Fruit fly (Drosophila melanogaster): Measurements from ENCODE around the gene CG5001.

CG5001 gene

DNA sequence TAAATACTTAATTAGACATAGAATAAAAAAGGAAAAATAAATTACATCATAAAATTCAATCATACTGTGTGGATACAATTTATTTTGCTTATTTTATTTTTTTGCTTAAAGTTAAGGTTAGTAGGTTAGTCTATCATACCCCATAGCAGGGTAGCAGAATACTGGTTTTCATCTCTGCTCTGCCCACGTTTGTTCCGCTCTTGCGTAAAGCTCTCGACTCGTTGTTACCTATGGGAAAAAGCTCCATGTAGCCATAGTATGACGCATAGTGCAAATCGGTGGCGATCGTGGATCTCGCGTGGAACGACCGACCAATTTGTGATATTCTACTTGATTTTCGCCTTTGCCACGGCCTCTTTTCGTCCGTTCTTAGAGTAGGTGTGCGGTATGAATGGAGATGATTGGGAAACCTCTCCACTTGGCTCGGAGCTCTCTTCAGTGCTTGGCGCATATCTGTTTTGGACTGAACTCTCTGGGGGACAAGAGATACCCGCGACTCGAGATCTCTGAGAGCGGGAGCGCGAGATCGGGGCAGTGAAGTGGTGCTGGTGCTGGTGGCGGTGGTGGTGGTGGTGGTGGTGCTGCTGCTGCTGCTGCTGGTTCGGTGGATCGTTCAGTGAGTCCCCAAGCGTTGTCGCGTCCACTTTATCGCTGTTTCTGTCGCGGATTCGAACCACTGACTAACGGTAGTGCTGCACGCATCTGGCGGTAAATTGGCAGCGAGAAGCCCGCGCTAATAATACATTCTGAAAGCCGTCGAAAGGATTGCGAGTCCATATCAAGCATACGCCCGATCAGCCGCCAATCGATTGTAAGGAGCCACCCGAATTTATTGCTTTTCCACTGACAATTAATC, at the start of gene CG5001 (continued):
- TF ChIP-seq Optix (GFP tag; IDR thresholded peaks at IDR 0.05): peak; percentile 7; the same call in 1 of the 3 replicates
- TF ChIP-seq CG9817 (tag; optimal IDR thresholded peaks at IDR 0.05): peak; percentile 79
- peak; percentile 86 for TF ChIP-seq nerfin-1 (tag; optimal IDR thresholded peaks at IDR 0.05)
- TF ChIP-seq dimm (GFP tag; IDR thresholded peaks at IDR 0.05): peak; percentile 39; the same call in 1 of the 2 replicates
- peak; percentile 87 for TF ChIP-seq ind (GFP tag; optimal IDR thresholded peaks at IDR 0.05)
- TF ChIP-seq btn (GFP tag; optimal IDR thresholded peaks at IDR 0.05): peak; percentile 25
- peak; percentile 46 for TF ChIP-seq Mad (GFP tag; optimal IDR thresholded peaks at IDR 0.05)
- TF ChIP-seq Opbp (GFP tag; IDR thresholded peaks at IDR 0.05; ENCODE audit: partially characterized antibody): no peak
- TF ChIP-seq ssp (GFP tag; IDR thresholded peaks at IDR 0.05): peak; percentile 72
- peak in 1 of 2 experiments; percentile 7 for TF ChIP-seq insv (GFP tag; optimal IDR thresholded peaks at IDR 0.05)
- TF ChIP-seq Dad (GFP tag; optimal IDR thresholded peaks at IDR 0.05): no peak
- peak; percentile 77 for TF ChIP-seq CG13624 (GFP tag; optimal IDR thresholded peaks at IDR 0.05)
- peak; percentile 28 for TF ChIP-seq Atf3 (GFP tag; optimal IDR thresholded peaks at IDR 0.05)
- TF ChIP-seq CG3281 (GFP tag; optimal IDR thresholded peaks at IDR 0.05): peak; percentile 81
- TF ChIP-seq CG1832 (GFP tag; optimal IDR thresholded peaks at IDR 0.05): no peak
- no peak for TF ChIP-seq corto (GFP tag; optimal IDR thresholded peaks at IDR 0.05)
- TF ChIP-seq en (GFP tag; optimal IDR thresholded peaks at IDR 0.05): peak; percentile 58
- peak; percentile 25 for TF ChIP-seq schlank (tag; optimal IDR thresholded peaks at IDR 0.05)
- TF ChIP-seq sens (GFP tag): peak; percentile 93
- no peak for TF ChIP-seq HLHmδ (GFP tag; optimal IDR thresholded peaks at IDR 0.05)
- peak; percentile 33 for TF ChIP-seq fu2 (GFP tag; optimal IDR thresholded peaks at IDR 0.05)
- TF ChIP-seq dmrt11E (tag; optimal IDR thresholded peaks at IDR 0.05): peak; percentile 58
- no peak for TF ChIP-seq CG3838 (GFP tag; optimal IDR thresholded peaks at IDR 0.05)
- TF ChIP-seq Mes4 (GFP tag; optimal IDR thresholded peaks at IDR 0.05): peak; percentile 58
- peak; percentile 66 for TF ChIP-seq CG6254 (GFP tag; optimal IDR thresholded peaks at IDR 0.05)
- peak; percentile 90 for TF ChIP-seq NFAT (GFP tag; IDR thresholded peaks at IDR 0.05)
- peak; percentile 89 for TF ChIP-seq gce (GFP tag; IDR thresholded peaks at IDR 0.05)
- no peak for TF ChIP-seq grn (GFP tag; optimal IDR thresholded peaks at IDR 0.05)
- peak in 1 of 3 experiments; percentile 75 for TF ChIP-seq lola (GFP tag; optimal IDR thresholded peaks at IDR 0.05)
- no peak for TF ChIP-seq pita (GFP tag; optimal IDR thresholded peaks at IDR 0.05)
- peak; percentile 69 for TF ChIP-seq CrebB (tag; optimal IDR thresholded peaks at IDR 0.05)
- TF ChIP-seq CG4360 (GFP tag; IDR thresholded peaks at IDR 0.05): no peak
- TF ChIP-seq CG16815 (GFP tag; optimal IDR thresholded peaks at IDR 0.05): peak; percentile 41
- peak; percentile 79 for TF ChIP-seq NfI (GFP tag; optimal IDR thresholded peaks at IDR 0.05)
- peak; percentile 70 for TF ChIP-seq CG31388 (GFP tag; optimal IDR thresholded peaks at IDR 0.05)
- TF ChIP-seq lov (optimal IDR thresholded peaks at IDR 0.05): no peak
- peak; percentile 70; the same call in 1 of the 3 replicates for TF ChIP-seq lov (GFP tag; IDR thresholded peaks at IDR 0.05)
- TF ChIP-seq nerfin-2 (GFP tag; IDR thresholded peaks at IDR 0.05; ENCODE audit: partially characterized antibody): no peak
- TF ChIP-seq CG12299 (tag; optimal IDR thresholded peaks at IDR 0.05): peak; percentile 81
- peak; percentile 23; the same call in 1 of the 3 replicates for TF ChIP-seq CG14860 (GFP tag; IDR thresholded peaks at IDR 0.05; ENCODE audit: partially characterized antibody)
- peak; percentile 97 for TF ChIP-seq CG10431 (GFP tag; optimal IDR thresholded peaks at IDR 0.05)
- TF ChIP-seq zen (tag; optimal IDR thresholded peaks at IDR 0.05): peak; percentile 70
- no peak for TF ChIP-seq aop (GFP tag; IDR thresholded peaks at IDR 0.05)
- TF ChIP-seq Sry-β (GFP tag; optimal IDR thresholded peaks at IDR 0.05): no peak
- peak; percentile 80 for TF ChIP-seq CG12071 (GFP tag; optimal IDR thresholded peaks at IDR 0.05)
- 0 out of 2 replicates have a peak, but pooled peaks have one; percentile 8 for TF ChIP-seq sens-2 (GFP tag; IDR thresholded peaks at IDR 0.05)
- peak; percentile 77 for TF ChIP-seq CG10543 (GFP tag; optimal IDR thresholded peaks at IDR 0.05)
- TF ChIP-seq CG18764 (GFP tag; optimal IDR thresholded peaks at IDR 0.05): no peak

Data from whole organism, embryonic.